Fruit fly (Drosophila melanogaster) whole organism, embryonic: ENCODE data around the gene CG16957.

Source experiments
- ATbp ChIP-seq: fragments of 200-800 bp; sonication (Bioruptor generic); optimal IDR thresholded peaks from 2 replicates; lab custom pipeline; 2017; ENCODE audit warnings: missing biosample characterization, mild to moderate bottlenecking, missing genetic modification characterization, missing genetic modification reagents
- Aef1 ChIP-seq: fragments of 200-800 bp; sonication (Bioruptor generic); IDR thresholded peaks from 3 replicates; pipeline ENCODE4 v1.3.6; 2022; ENCODE audit warnings: missing biosample characterization, missing genetic modification characterization
- Antp ChIP-seq: fragments of 200-800 bp; sonication (Bioruptor generic); optimal IDR thresholded peaks from 3 replicates; lab custom pipeline; 2016; ENCODE audit warnings: missing biosample characterization, missing genetic modification characterization
- CG11085 ChIP-seq: fragments of 200-800 bp; sonication (Bioruptor generic); IDR thresholded peaks from 2 replicates; pipeline ENCODE4 v1.3.6; 2022; ENCODE audit warnings: missing biosample characterization, missing genetic modification characterization
- CG12219 ChIP-seq: fragments of 200-800 bp; sonication (Bioruptor generic); optimal IDR thresholded peaks from 3 replicates; lab custom pipeline; 2018; ENCODE audit warnings: missing biosample characterization, mild to moderate bottlenecking, missing genetic modification characterization
- CG14667 ChIP-seq: fragments of 200-800 bp; sonication (Bioruptor generic); IDR thresholded peaks from 2 replicates; pipeline ENCODE4 v1.3.6; 2022; ENCODE audit warnings: missing biosample characterization, missing genetic modification characterization
- CG18262 ChIP-seq: fragments of 200-800 bp; optimal IDR thresholded peaks from 3 replicates; lab custom pipeline; 2019; ENCODE audit warnings: missing biosample characterization, mild to moderate bottlenecking, missing genetic modification characterization, moderate library complexity
- CG18619 ChIP-seq: fragments of 200-800 bp; sonication (Bioruptor generic); optimal IDR thresholded peaks from 3 replicates; lab custom pipeline; 2017; ENCODE audit warnings: missing biosample characterization, mild to moderate bottlenecking, missing genetic modification characterization
- CG2712 ChIP-seq: fragments of 200-800 bp; optimal IDR thresholded peaks from 3 replicates; lab custom pipeline; 2019; ENCODE audit warnings: missing biosample characterization, mild to moderate bottlenecking, missing genetic modification characterization, moderate library complexity
- CG2875 ChIP-seq: fragments of 200-800 bp; sonication (Bioruptor generic); optimal IDR thresholded peaks from 2 replicates; lab custom pipeline; 2017; ENCODE audit warnings: missing biosample characterization, mild to moderate bottlenecking, missing genetic modification characterization, missing genetic modification reagents
- CG3065 ChIP-seq: fragments of 200-800 bp; sonication (Bioruptor generic); optimal IDR thresholded peaks from 2 replicates; lab custom pipeline; 2016; ENCODE audit warnings: missing biosample characterization, missing genetic modification characterization
- CG34422 ChIP-seq: fragments of 200-800 bp; sonication (Bioruptor generic); IDR thresholded peaks from 3 replicates; pipeline ENCODE4 v1.3.6; 2022; ENCODE audit warnings: missing biosample characterization, missing genetic modification characterization
- CG4404 ChIP-seq: fragments of 200-800 bp; sonication (Bioruptor generic); IDR thresholded peaks from 2 replicates; pipeline ENCODE4 v1.3.6; 2022; ENCODE audit warnings: missing biosample characterization, missing genetic modification characterization
- CG6854 ChIP-seq: fragments of 200-800 bp; sonication (Bioruptor generic); optimal IDR thresholded peaks from 3 replicates; lab custom pipeline; 2017; ENCODE audit warnings: missing biosample characterization, mild to moderate bottlenecking, missing genetic modification characterization
- CG7357 ChIP-seq: fragments of 200-800 bp; sonication (Bioruptor generic); IDR thresholded peaks from 3 replicates; pipeline ENCODE4 v1.3.6; 2022; ENCODE audit warnings: missing biosample characterization, missing genetic modification characterization
- CG8089 ChIP-seq: fragments of 200-800 bp; sonication (Bioruptor generic); optimal IDR thresholded peaks from 3 replicates; lab custom pipeline; 2016; ENCODE audit warnings: missing biosample characterization, missing genetic modification characterization
- CG9876 ChIP-seq: fragments of 200-800 bp; sonication (Bioruptor generic); optimal IDR thresholded peaks from 2 replicates; lab custom pipeline; 2016; ENCODE audit warnings: missing biosample characterization, missing genetic modification characterization
- Dbx ChIP-seq: fragments of 200-800 bp; sonication (Bioruptor generic); IDR thresholded peaks from 3 replicates; pipeline ENCODE4 v1.3.6; 2022; ENCODE audit warnings: missing biosample characterization, missing genetic modification characterization
- Doc3 ChIP-seq: fragments of 200-800 bp; sonication (Bioruptor generic); IDR thresholded peaks from 3 replicates; pipeline ENCODE4 v1.3.6; 2022; ENCODE audit warnings: missing biosample characterization, missing genetic modification characterization; ENCODE audit not compliant: partially characterized antibody
- E2f1 ChIP-seq: fragments of 200-800 bp; sonication (Bioruptor generic); IDR thresholded peaks from 2 replicates; pipeline ENCODE4 v1.3.6; 2022; ENCODE audit warnings: missing biosample characterization, missing genetic modification characterization
- Gug ChIP-seq: fragments of 200-800 bp; sonication (Bioruptor generic); IDR thresholded peaks from 4 replicates; pipeline ENCODE4 v1.3.6; 2022; ENCODE audit warnings: missing biosample characterization, missing genetic modification characterization
- HLHmδ ChIP-seq: fragments of 200-800 bp; sonication (Bioruptor generic); optimal IDR thresholded peaks from 2 replicates; lab custom pipeline; 2018; ENCODE audit warnings: missing biosample characterization, mild to moderate bottlenecking, missing genetic modification characterization, moderate library complexity
- Hr39 ChIP-seq: fragments of >200 bp; optimal IDR thresholded peaks from 2 replicates; lab custom pipeline; 2017
- Hr78 ChIP-seq, 2 experiments: fragments of 200-800 bp in 1 of 2; fragments of >200 bp in 1 of 2; sonication (Bioruptor generic) in 1 of 2; optimal IDR thresholded peaks; 2 replicates each; lab custom pipeline; 2017 to 2019; ENCODE audit warnings: missing biosample characterization in 2 of 2, missing genetic modification characterization in 2 of 2, mild to moderate bottlenecking in 1 of 2, moderate library complexity in 1 of 2
- Hsf ChIP-seq: fragments of 200-800 bp; sonication (Bioruptor generic); optimal IDR thresholded peaks from 3 replicates; lab custom pipeline; 2016; ENCODE audit warnings: missing biosample characterization, missing genetic modification characterization
- MBD-R2 ChIP-seq: fragments of 200-800 bp; sonication (Bioruptor generic); IDR thresholded peaks from 2 replicates; pipeline ENCODE4 v1.3.6; 2022; ENCODE audit warnings: missing biosample characterization, missing genetic modification characterization
- PHDP ChIP-seq: fragments of 200-800 bp; sonication (Bioruptor generic); optimal IDR thresholded peaks from 3 replicates; lab custom pipeline; 2018; ENCODE audit warnings: missing biosample characterization, mild to moderate bottlenecking, missing genetic modification characterization, moderate library complexity
- Pdp1 ChIP-seq, 2 experiments: fragments of 200-800 bp; sonication (Bioruptor generic); optimal IDR thresholded peaks; 3 replicates each; lab custom pipeline; 2016; ENCODE audit warnings: missing biosample characterization in 2 of 2, missing genetic modification characterization in 2 of 2, mild to moderate bottlenecking in 1 of 2, moderate library complexity in 1 of 2
- Rfx ChIP-seq: fragments of 200-800 bp; sonication (Bioruptor generic); IDR thresholded peaks from 2 replicates; pipeline ENCODE4 v1.3.6; 2022; ENCODE audit warnings: missing biosample characterization, missing genetic modification characterization
- Side ChIP-seq: fragments of 200-800 bp; sonication (Bioruptor generic); optimal IDR thresholded peaks from 2 replicates; lab custom pipeline; 2016; ENCODE audit warnings: missing biosample characterization, missing genetic modification characterization
- Spps ChIP-seq: fragments of 200-800 bp; sonication (Bioruptor generic); optimal IDR thresholded peaks from 2 replicates; lab custom pipeline; 2018; ENCODE audit warnings: missing biosample characterization, mild to moderate bottlenecking, missing genetic modification characterization
- ash1 ChIP-seq: fragments of 200-800 bp; sonication (Bioruptor generic); optimal IDR thresholded peaks from 2 replicates; lab custom pipeline; 2018; ENCODE audit warnings: missing biosample characterization, mild to moderate bottlenecking, missing genetic modification characterization
- bbx ChIP-seq: fragments of 200-800 bp; sonication (Bioruptor generic); IDR thresholded peaks from 2 replicates; pipeline ENCODE4 v1.3.6; 2022; ENCODE audit warnings: missing biosample characterization, missing genetic modification characterization; ENCODE audit not compliant: partially characterized antibody
- br ChIP-seq: fragments of >200 bp; optimal IDR thresholded peaks from 2 replicates; lab custom pipeline; 2017
- corto ChIP-seq: fragments of 200-800 bp; sonication (Bioruptor generic); optimal IDR thresholded peaks from 2 replicates; lab custom pipeline; 2016; ENCODE audit warnings: missing biosample characterization, mild to moderate bottlenecking, missing genetic modification characterization, moderate library complexity
- da ChIP-seq: fragments of 200-800 bp; sonication (Bioruptor generic); optimal IDR thresholded peaks from 2 replicates; lab custom pipeline; 2016; ENCODE audit warnings: missing biosample characterization, missing genetic modification characterization
- dmrt99B ChIP-seq: fragments of 200-800 bp; sonication (Bioruptor generic); optimal IDR thresholded peaks from 2 replicates; lab custom pipeline; 2018; ENCODE audit warnings: missing biosample characterization, mild to moderate bottlenecking, missing genetic modification characterization, moderate library complexity
- fu2 ChIP-seq: fragments of 200-800 bp; sonication (Bioruptor generic); optimal IDR thresholded peaks from 2 replicates; lab custom pipeline; 2016; ENCODE audit warnings: missing biosample characterization, missing genetic modification characterization
- gcm2 ChIP-seq: fragments of 200-800 bp; sonication (Bioruptor generic); optimal IDR thresholded peaks from 2 replicates; lab custom pipeline; 2016; ENCODE audit warnings: missing biosample characterization, missing genetic modification characterization
- ind ChIP-seq: fragments of 200-800 bp; sonication (Bioruptor generic); optimal IDR thresholded peaks from 3 replicates; lab custom pipeline; 2016; ENCODE audit warnings: missing biosample characterization, missing genetic modification characterization
- jumu ChIP-seq: fragments of 200-800 bp; sonication (Bioruptor generic); optimal IDR thresholded peaks from 3 replicates; lab custom pipeline; 2016; ENCODE audit warnings: missing biosample characterization, missing genetic modification characterization
- lmd ChIP-seq: fragments of 200-800 bp; sonication (Bioruptor generic); IDR thresholded peaks from 2 replicates; pipeline ENCODE4 v1.3.6; 2022; ENCODE audit warnings: missing biosample characterization, missing genetic modification characterization
- maf-S ChIP-seq: fragments of 200-800 bp; sonication (Bioruptor generic); optimal IDR thresholded peaks from 2 replicates; lab custom pipeline; 2016; ENCODE audit warnings: missing biosample characterization, missing genetic modification characterization
- nerfin-2 ChIP-seq: fragments of 200-800 bp; sonication (Bioruptor generic); IDR thresholded peaks from 2 replicates; pipeline ENCODE4 v1.3.6; 2022; ENCODE audit warnings: missing biosample characterization, missing genetic modification characterization; ENCODE audit not compliant: partially characterized antibody
- pfk ChIP-seq: fragments of 200-800 bp; sonication (Bioruptor generic); optimal IDR thresholded peaks from 2 replicates; lab custom pipeline; 2018; ENCODE audit warnings: missing biosample characterization, mild to moderate bottlenecking, missing genetic modification characterization, moderate library complexity
- rib ChIP-seq: fragments of 200-800 bp; sonication (Bioruptor generic); IDR thresholded peaks from 2 replicates; pipeline ENCODE4 v1.3.6; 2022; ENCODE audit warnings: missing biosample characterization, missing genetic modification characterization
- sisA ChIP-seq: fragments of 200-800 bp; sonication (Bioruptor generic); IDR thresholded peaks from 2 replicates; pipeline ENCODE4 v1.3.6; 2022; ENCODE audit warnings: missing biosample characterization, missing genetic modification characterization
- so ChIP-seq: fragments of 200-800 bp; sonication (Bioruptor generic); IDR thresholded peaks from 3 replicates; pipeline ENCODE4 v1.3.6; 2022; ENCODE audit warnings: missing biosample characterization, missing genetic modification characterization
- stwl ChIP-seq: fragments of 200-800 bp; sonication (Bioruptor generic); optimal IDR thresholded peaks from 3 replicates; lab custom pipeline; 2018; ENCODE audit warnings: missing biosample characterization, mild to moderate bottlenecking, missing genetic modification characterization, moderate library complexity
- tgo ChIP-seq: fragments of 200-800 bp; sonication (Bioruptor generic); IDR thresholded peaks from 3 replicates; pipeline ENCODE4 v1.3.6; 2022; ENCODE audit warnings: missing biosample characterization, missing genetic modification characterization
- vvl ChIP-seq: fragments of 200-800 bp; sonication (Bioruptor generic); IDR thresholded peaks from 2 replicates; pipeline ENCODE4 v1.3.6; 2022; ENCODE audit warnings: missing biosample characterization, missing genetic modification characterization
- z ChIP-seq: fragments of 200-800 bp; sonication (Bioruptor generic); IDR thresholded peaks from 3 replicates; pipeline ENCODE4 v1.3.6; 2022; ENCODE audit warnings: missing biosample characterization, missing genetic modification characterization

CG16957 gene

dm6 chr2L:13368940-13369339 lies 27.0 kb downstream of the CG16957 start, which contains the start of gene CG31855 (continued):
- TF ChIP-seq Antp (GFP tag; lab: Kevin White, UChicago) = peak; percentile 79
- peak; percentile 80 for TF ChIP-seq rib (GFP tag; lab: Robert Waterston, UW)
- TF ChIP-seq maf-S = peak; percentile 76
- TF ChIP-seq CG18619 (GFP tag; lab: Kevin White, UChicago) = peak; percentile 78
- TF ChIP-seq Rfx (GFP tag; lab: Robert Waterston, UW) = peak; percentile 95
- TF ChIP-seq dmrt99B (tag; lab: Kevin White, UChicago) = peak; percentile 76
- peak; percentile 17 for TF ChIP-seq da
- peak; percentile 64 for TF ChIP-seq Side
- TF ChIP-seq CG11085 (GFP tag; lab: Robert Waterston, UW) = peak; percentile 82
- peak; percentile 82 for TF ChIP-seq sisA (GFP tag; lab: Robert Waterston, UW)
- TF ChIP-seq pfk (GFP tag; lab: Kevin White, UChicago) = peak; percentile 59
- peak; percentile 49 for TF ChIP-seq CG3065 (GFP tag; lab: Kevin White, UChicago)
- peak; percentile 81 for TF ChIP-seq lmd (GFP tag; lab: Robert Waterston, UW)
- no peak for TF ChIP-seq Hr78 (GFP tag; optimal IDR thresholded peaks at IDR 0.05; lab: Kevin White, UChicago)
- peak; percentile 55 for TF ChIP-seq stwl (tag; lab: Kevin White, UChicago)
- peak; percentile 43 for TF ChIP-seq CG8089
- TF ChIP-seq bbx (GFP tag; lab: Robert Waterston, UW) = no peak
- TF ChIP-seq CG18262 (tag; lab: Kevin White, UChicago) = peak; percentile 77
- peak; percentile 62 for TF ChIP-seq jumu (GFP tag; lab: Kevin White, UChicago)
- TF ChIP-seq CG4404 (GFP tag; lab: Robert Waterston, UW) = peak; percentile 56
- peak; percentile 15 for TF ChIP-seq CG9876 (GFP tag; lab: Kevin White, UChicago)
- TF ChIP-seq Spps (tag; lab: Kevin White, UChicago) = peak; percentile 43
- TF ChIP-seq CG7357 = peak; percentile 14; the same call in 1 of the 3 replicates
- TF ChIP-seq vvl (GFP tag; lab: Robert Waterston, UW) = peak; percentile 92
- peak; percentile 81 for TF ChIP-seq PHDP
- no peak for TF ChIP-seq z (GFP tag; lab: Robert Waterston, UW)
- TF ChIP-seq Hsf (GFP tag; lab: Kevin White, UChicago) = peak; percentile 80
- no peak for TF ChIP-seq nerfin-2
- TF ChIP-seq Aef1 = peak; percentile 89
- TF ChIP-seq br (lab: Kevin White, UChicago) = no peak
- peak; percentile 90 for TF ChIP-seq Dbx (GFP tag; lab: Robert Waterston, UW)
- TF ChIP-seq so (GFP tag; lab: Robert Waterston, UW) = peak; percentile 72; the same call in 2 of the 3 replicates
- peak; percentile 77 for TF ChIP-seq E2f1 (GFP tag; lab: Robert Waterston, UW)
- TF ChIP-seq CG6854 (GFP tag; lab: Kevin White, UChicago) = peak; percentile 40
- TF ChIP-seq tgo = peak; percentile 83
- no peak for TF ChIP-seq Doc3 (GFP tag; lab: Robert Waterston, UW)
- peak; percentile 87 for TF ChIP-seq CG34422 (GFP tag; lab: Robert Waterston, UW)
- peak; percentile 77 for TF ChIP-seq Gug
- TF ChIP-seq ash1 (GFP tag; lab: Kevin White, UChicago) = no peak
- peak; percentile 47 for TF ChIP-seq CG2875 (GFP tag; lab: Kevin White, UChicago)
- no peak for TF ChIP-seq HLHmδ (GFP tag; lab: Kevin White, UChicago)
- TF ChIP-seq MBD-R2 = peak; percentile 93
- TF ChIP-seq Pdp1 (GFP tag; optimal IDR thresholded peaks at IDR 0.05; lab: Kevin White, UChicago) = peak; percentile 71 to 79
- peak; percentile 72 for TF ChIP-seq gcm2
- TF ChIP-seq CG12219 (GFP tag; lab: Kevin White, UChicago) = peak; percentile 69
- TF ChIP-seq ind (GFP tag; lab: Kevin White, UChicago) = peak; percentile 87
- peak; percentile 61 for TF ChIP-seq ATbp (GFP tag; lab: Kevin White, UChicago)
- TF ChIP-seq fu2 (GFP tag; lab: Kevin White, UChicago) = peak; percentile 69
- TF ChIP-seq Hr39 (lab: Kevin White, UChicago) = no peak
- TF ChIP-seq CG2712 (tag; lab: Kevin White, UChicago) = peak; percentile 80
- TF ChIP-seq corto = peak; percentile 40
- TF ChIP-seq CG14667 (GFP tag; lab: Robert Waterston, UW) = peak; percentile 64
